Worm (Caenorhabditis elegans) whole organism, L3 larva: ENCODE data around the gene W06G6.2.

Experiments
- ZK546.5 ChIP-seq: sonication (generic microtip); optimal IDR thresholded peaks from 2 replicates; lab custom pipeline; 2017; ENCODE audit warnings: missing biosample characterization, missing genetic modification characterization
- aly-2 ChIP-seq: fragments of 150-350 bp; optimal IDR thresholded peaks from 2 replicates; lab custom pipeline; 2014; ENCODE audit warnings: missing biosample characterization, missing genetic modification characterization
- ama-1 ChIP-seq: fragments of 150-350 bp; optimal IDR thresholded peaks from 2 replicates; lab custom pipeline; 2018
- ceh-16 ChIP-seq: sonication (generic microtip); optimal IDR thresholded peaks from 2 replicates; lab custom pipeline; 2017; ENCODE audit warnings: missing biosample characterization, missing genetic modification characterization
- elt-1 ChIP-seq: fragments of 150-350 bp; optimal IDR thresholded peaks from 2 replicates; lab custom pipeline; 2014; ENCODE audit warnings: missing biosample characterization, missing genetic modification characterization
- elt-2 ChIP-seq: sonication (generic microtip); optimal IDR thresholded peaks from 2 replicates; lab custom pipeline; 2016; ENCODE audit warnings: missing genetic modification reagents, mild to moderate bottlenecking, missing genetic modification characterization, missing compliant biosample characterization
- elt-3 ChIP-seq, 3 experiments: fragments of 150-350 bp in 1 of 3; sonication (generic microtip) in 2 of 3; optimal IDR thresholded peaks; 2 replicates in 2 of 3; 4 replicates in 1 of 3; lab custom pipeline; 2014 to 2017; ENCODE audit warnings: missing biosample characterization in 3 of 3, missing genetic modification characterization in 3 of 3
- eor-1 ChIP-seq, 2 experiments: fragments of 150-350 bp; optimal IDR thresholded peaks; 2 replicates each; lab custom pipeline; 2014 to 2018; ENCODE audit warnings: missing biosample characterization in 2 of 2, missing genetic modification characterization in 2 of 2
- fkh-2 ChIP-seq: fragments of 150-350 bp; optimal IDR thresholded peaks from 2 replicates; lab custom pipeline; 2014; ENCODE audit warnings: missing biosample characterization, missing genetic modification reagents, missing genetic modification characterization
- hmg-11 ChIP-seq: sonication (generic microtip); optimal IDR thresholded peaks from 2 replicates; lab custom pipeline; 2016; ENCODE audit warnings: missing genetic modification characterization, missing compliant biosample characterization
- jun-1 ChIP-seq: fragments of 150-350 bp; optimal IDR thresholded peaks from 2 replicates; lab custom pipeline; 2014; ENCODE audit warnings: missing biosample characterization, missing genetic modification reagents, missing genetic modification characterization
- lin-15B ChIP-seq: fragments of 150-350 bp; optimal IDR thresholded peaks from 2 replicates; lab custom pipeline; 2014; ENCODE audit warnings: missing biosample characterization, missing genetic modification characterization
- lin-39 ChIP-seq: fragments of 150-350 bp; optimal IDR thresholded peaks from 2 replicates; lab custom pipeline; 2018; ENCODE audit warnings: missing biosample characterization, missing genetic modification reagents, missing genetic modification characterization
- mdl-1 ChIP-seq: fragments of 150-350 bp; optimal IDR thresholded peaks from 2 replicates; lab custom pipeline; 2014; ENCODE audit warnings: missing biosample characterization, missing genetic modification characterization
- mml-1 ChIP-seq: fragments of 150-350 bp; sonication (generic microtip); optimal IDR thresholded peaks from 3 replicates; lab custom pipeline; 2014; ENCODE audit warnings: missing biosample characterization, missing genetic modification characterization
- nfya-1 ChIP-seq: sonication (generic microtip); optimal IDR thresholded peaks from 2 replicates; lab custom pipeline; 2017; ENCODE audit warnings: missing genetic modification characterization, mild to moderate bottlenecking, missing compliant biosample characterization, antibody characterized with exemption, moderate library complexity; ENCODE audit not compliant: insufficient read depth
- nhr-11 ChIP-seq: fragments of 150-350 bp; optimal IDR thresholded peaks from 2 replicates; lab custom pipeline; 2014; ENCODE audit warnings: missing biosample characterization, missing genetic modification characterization
- nhr-12 ChIP-seq: fragments of 150-350 bp; optimal IDR thresholded peaks from 2 replicates; lab custom pipeline; 2014; ENCODE audit warnings: missing biosample characterization, missing genetic modification characterization
- nhr-23 ChIP-seq: fragments of 150-350 bp; optimal IDR thresholded peaks from 2 replicates; lab custom pipeline; 2014; ENCODE audit warnings: missing biosample characterization, missing genetic modification reagents, missing genetic modification characterization
- nhr-237 ChIP-seq: fragments of 150-350 bp; optimal IDR thresholded peaks from 2 replicates; lab custom pipeline; 2014; ENCODE audit warnings: missing biosample characterization, missing genetic modification characterization
- nhr-28 ChIP-seq: fragments of 150-350 bp; optimal IDR thresholded peaks from 2 replicates; lab custom pipeline; 2014; ENCODE audit warnings: missing biosample characterization, missing genetic modification characterization
- nhr-43 ChIP-seq: sonication (generic microtip); optimal IDR thresholded peaks from 2 replicates; lab custom pipeline; 2016; ENCODE audit warnings: mild to moderate bottlenecking, missing genetic modification characterization, missing compliant biosample characterization; ENCODE audit not compliant: poor library complexity, severe bottlenecking
- nhr-67 ChIP-seq: fragments of 150-350 bp; optimal IDR thresholded peaks from 2 replicates; lab custom pipeline; 2014; ENCODE audit warnings: missing biosample characterization, missing genetic modification characterization
- nhr-76 ChIP-seq: fragments of 150-350 bp; sonication (generic microtip); optimal IDR thresholded peaks from 5 replicates; lab custom pipeline; 2014; ENCODE audit warnings: missing biosample characterization, missing genetic modification characterization
- nhr-77 ChIP-seq: fragments of 150-350 bp; optimal IDR thresholded peaks from 2 replicates; lab custom pipeline; 2014; ENCODE audit warnings: missing biosample characterization, missing genetic modification characterization
- pha-4 ChIP-seq: fragments of 150-350 bp; optimal IDR thresholded peaks from 2 replicates; lab custom pipeline; 2014; ENCODE audit warnings: missing biosample characterization, missing genetic modification reagents, missing genetic modification characterization
- skn-1 ChIP-seq: fragments of 150-350 bp; optimal IDR thresholded peaks from 2 replicates; lab custom pipeline; 2014; ENCODE audit warnings: missing biosample characterization, missing genetic modification characterization
- snpc-4 ChIP-seq: fragments of 150-350 bp; optimal IDR thresholded peaks from 2 replicates; lab custom pipeline; 2014; ENCODE audit warnings: missing biosample characterization, missing genetic modification characterization
- tbx-2 ChIP-seq: sonication (generic microtip); optimal IDR thresholded peaks from 2 replicates; lab custom pipeline; 2016; ENCODE audit warnings: mild to moderate bottlenecking, missing genetic modification characterization, missing compliant biosample characterization
- unc-39 ChIP-seq: sonication (generic microtip); optimal IDR thresholded peaks from 4 replicates; lab custom pipeline; 2017; ENCODE audit warnings: missing biosample characterization, missing genetic modification characterization
- unc-62 ChIP-seq: fragments of 150-350 bp; sonication (generic microtip); optimal IDR thresholded peaks from 4 replicates; lab custom pipeline; 2014; ENCODE audit warnings: missing biosample characterization, missing genetic modification reagents, missing genetic modification characterization
- zag-1 ChIP-seq: fragments of 150-350 bp; optimal IDR thresholded peaks from 2 replicates; lab custom pipeline; 2014; ENCODE audit warnings: missing biosample characterization, missing genetic modification characterization

The W06G6.2 gene

DNA sequence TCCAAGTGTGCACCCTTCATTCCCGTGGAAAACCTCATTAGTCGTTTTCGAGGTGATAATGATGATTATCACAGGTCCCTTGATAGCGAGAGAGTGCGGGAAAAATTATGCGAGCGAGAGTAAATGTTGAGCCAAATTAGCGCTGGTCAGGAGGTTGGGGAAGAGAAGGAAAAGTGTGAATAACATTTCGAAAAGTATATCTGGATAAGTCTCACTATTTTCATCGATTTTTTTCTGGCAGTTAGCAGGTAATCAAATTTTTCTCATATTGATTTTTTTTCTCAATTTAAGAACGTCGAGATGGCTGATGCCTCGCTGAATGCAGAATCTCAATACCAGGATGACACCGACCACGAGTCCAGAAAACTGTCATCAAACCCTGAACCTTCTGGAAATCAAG is at the start of gene W06G6.2:
Gene W06G6.2, plus strand, starts transcription at position 301 of the 400 bp plus-strand sequence.
- no peak for TF ChIP-seq zag-1 (tag; lab: Kevin White, UChicago)
- TF ChIP-seq nhr-237 (tag; lab: Kevin White, UChicago): no peak
- TF ChIP-seq eor-1 (tag; optimal IDR thresholded peaks at IDR 0.05; lab: Kevin White, UChicago): no peak
- no peak for TF ChIP-seq fkh-2 (tag; lab: Kevin White, UChicago)

DNA sequence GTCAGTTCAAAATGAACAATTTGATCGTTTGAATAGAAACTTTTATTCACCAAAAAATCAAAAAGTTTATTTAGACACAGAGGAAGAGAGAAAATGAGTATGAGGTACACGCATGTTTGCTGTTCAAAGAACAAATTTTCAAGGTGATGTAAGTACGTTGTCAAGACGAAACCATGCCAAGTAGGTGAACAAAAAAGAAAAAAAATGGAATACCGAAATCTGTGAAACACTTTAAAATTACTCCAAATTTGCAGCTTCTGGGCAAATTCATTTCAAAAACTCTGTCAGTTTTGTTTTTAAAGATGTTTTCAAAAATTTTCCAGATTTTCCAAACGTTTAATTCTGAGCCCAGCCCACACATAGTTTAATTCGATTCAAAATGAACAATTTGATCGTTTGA is 48.7 kb upstream of the W06G6.2 start, which contains the start of gene nhr-271:
Gene nhr-271, minus strand, starts transcription at position 101 of the 400 bp plus-strand sequence.
- TF ChIP-seq zag-1 (tag; lab: Kevin White, UChicago) (no peak), hmg-11 (tag; lab: Kevin White, UChicago) (no peak), nhr-28 (no peak), mdl-1 (tag; lab: Kevin White, UChicago) (no peak)

DNA sequence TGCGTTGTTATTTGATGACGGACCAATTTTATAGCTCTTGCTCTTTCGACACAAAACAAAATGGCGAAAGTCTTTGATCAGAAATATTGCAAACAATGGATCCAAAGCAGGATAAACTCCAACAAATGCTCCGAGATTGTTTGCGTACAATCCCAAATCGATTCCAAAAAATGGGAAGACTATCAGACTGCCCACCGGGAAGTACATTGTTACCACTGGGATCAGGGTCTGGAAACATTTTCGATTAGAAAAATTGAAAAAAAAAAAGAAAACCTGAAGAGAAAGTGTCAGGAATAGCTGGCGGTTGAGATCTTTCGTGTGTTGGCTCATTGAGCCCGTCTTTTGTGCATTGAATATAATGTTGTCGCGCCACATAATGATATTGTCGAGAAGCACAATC is 48.0 kb upstream of the W06G6.2 start:
- TF ChIP-seq eor-1 (tag; optimal IDR thresholded peaks at IDR 0.05; lab: Kevin White, UChicago) (no peak), snpc-4 (tag; lab: Kevin White, UChicago) (no peak), ZK546.5 (tag; lab: Kevin White, UChicago) (no peak), elt-2 (tag; lab: Kevin White, UChicago) (no peak), nhr-67 (tag; lab: Kevin White, UChicago) (no peak), nhr-12 (no peak), ama-1 (no peak), nhr-11 (no peak), nhr-76 (tag; lab: Kevin White, UChicago) (no peak)

DNA sequence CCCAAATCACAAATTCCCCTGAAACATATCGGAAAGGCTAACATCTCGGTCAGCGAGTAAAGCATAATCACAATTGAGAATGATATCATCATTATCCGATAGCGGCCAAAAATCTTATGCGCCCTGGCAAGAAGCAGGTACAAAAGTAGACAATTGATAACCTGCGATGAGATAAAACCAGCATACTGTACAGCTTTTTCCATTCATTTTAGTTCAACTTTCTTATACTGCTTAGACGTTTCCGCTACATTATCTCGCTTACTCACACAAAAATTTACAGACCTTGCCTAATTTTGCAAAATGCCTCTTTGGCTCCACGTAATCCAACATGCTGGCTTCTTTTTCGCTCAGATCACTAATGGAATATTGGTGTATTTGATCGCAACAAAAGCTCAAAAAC is 46.1 kb upstream of the W06G6.2 start, which contains the start of gene str-150:
Gene str-150, plus strand, starts transcription at position 301 of the 400 bp plus-strand sequence.
- TF ChIP-seq ama-1: no peak

DNA sequence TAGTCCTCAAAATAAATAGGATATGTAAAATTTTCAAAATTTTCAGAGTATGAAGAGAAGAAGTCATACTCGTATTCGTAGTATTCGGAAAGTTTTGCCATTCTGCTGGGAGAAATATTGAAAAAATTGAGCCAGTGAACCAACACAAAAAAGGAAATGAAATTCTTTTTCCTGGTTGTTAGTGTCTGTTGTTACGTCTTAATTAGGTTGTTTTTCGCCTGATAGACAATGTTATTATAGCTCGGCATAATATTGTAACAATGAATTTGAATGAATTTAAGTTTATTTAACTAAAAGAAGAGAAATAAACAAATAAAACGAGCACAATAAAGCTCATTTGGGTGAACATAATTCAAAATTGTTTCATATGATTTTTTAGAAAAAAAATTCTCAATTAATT is 40.7 kb upstream of the W06G6.2 start, which contains the start of gene srw-73:
Gene srw-73, minus strand, starts transcription at position 101 of the 400 bp plus-strand sequence.
- TF ChIP-seq tbx-2 (tag; lab: Kevin White, UChicago) (no peak), nfya-1 (tag; lab: Kevin White, UChicago) (no peak), unc-39 (tag; lab: Kevin White, UChicago) (no peak), jun-1 (no peak), nhr-11 (no peak), elt-1 (tag; lab: Kevin White, UChicago) (no peak), ceh-16 (tag; lab: Kevin White, UChicago) (no peak), lin-15B (tag; lab: Kevin White, UChicago) (no peak), mml-1 (tag; lab: Kevin White, UChicago) (no peak), pha-4 (tag; lab: Kevin White, UChicago) (no peak), nhr-43 (tag; lab: Kevin White, UChicago) (no peak), aly-2 (no peak), nhr-28 (no peak), eor-1 (tag; optimal IDR thresholded peaks at IDR 0.05; lab: Kevin White, UChicago) (no peak), elt-2 (tag; lab: Kevin White, UChicago) (no peak), nhr-23 (no peak), lin-39 (tag; lab: Kevin White, UChicago) (no peak), nhr-77 (no peak), skn-1 (tag; lab: Kevin White, UChicago) (no peak)

DNA sequence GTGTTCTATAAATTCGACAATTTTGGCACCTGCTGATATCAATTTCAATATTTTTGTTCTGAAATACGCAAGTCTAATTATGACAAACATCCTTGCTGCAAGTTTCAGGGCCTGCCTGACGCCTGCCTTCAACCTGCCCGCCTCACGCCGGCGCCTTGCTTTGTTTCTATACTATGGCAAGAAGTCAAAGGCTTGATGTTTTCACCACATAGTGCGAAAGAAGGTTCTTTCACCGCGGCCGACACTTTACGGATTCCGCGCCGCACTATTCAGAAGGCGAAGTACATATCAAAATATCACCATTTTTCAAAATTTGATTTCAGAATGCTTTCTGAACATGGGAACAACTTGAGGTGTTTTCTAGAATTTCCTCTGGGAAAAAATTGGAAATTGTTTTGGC is 39.6 kb upstream of the W06G6.2 start:
- TF ChIP-seq hmg-11 (tag; lab: Kevin White, UChicago) (no peak), snpc-4 (tag; lab: Kevin White, UChicago) (no peak), lin-39 (tag; lab: Kevin White, UChicago) (no peak), nfya-1 (tag; lab: Kevin White, UChicago) (no peak), aly-2 (no peak), unc-62 (GFP tag; lab: Kevin White, UChicago) (no peak), elt-3 (tag; optimal IDR thresholded peaks at IDR 0.05; lab: Kevin White, UChicago) (no peak), nhr-76 (tag; lab: Kevin White, UChicago) (no peak)
